Worm (Caenorhabditis elegans) whole organism, young adult: ENCODE results near the gene F27C8.3.

Experiments
- B0035.1 ChIP-seq: sonication (generic microtip); optimal IDR thresholded peaks from 2 replicates; lab custom pipeline; 2016; ENCODE audit warnings: missing genetic modification characterization, mild to moderate bottlenecking, missing compliant biosample characterization, missing genotype, missing genetic modification reagents
- C17E4.6 ChIP-seq: fragments of 200-800 bp; sonication (Bioruptor generic); IDR thresholded peaks from 2 replicates; pipeline ENCODE4 v1.3.6; 2022; ENCODE audit warnings: missing genetic modification reagents, missing genetic modification characterization, missing compliant biosample characterization
- F10E7.11 ChIP-seq: sonication (generic microtip); optimal IDR thresholded peaks from 2 replicates; lab custom pipeline; 2017; ENCODE audit warnings: mild to moderate bottlenecking, missing genetic modification characterization, moderate library complexity, missing compliant biosample characterization
- F23B12.7 ChIP-seq: sonication (generic microtip); optimal IDR thresholded peaks from 2 replicates; lab custom pipeline; 2017; ENCODE audit warnings: missing genetic modification characterization, mild to moderate bottlenecking, missing compliant biosample characterization, antibody characterized with exemption, moderate library complexity; ENCODE audit not compliant: insufficient read depth
- F33H1.4 ChIP-seq: fragments of 200-800 bp; sonication (Bioruptor generic); IDR thresholded peaks from 2 replicates; pipeline ENCODE4 v1.3.6; 2022; ENCODE audit warnings: missing genetic modification reagents, missing genetic modification characterization, missing compliant biosample characterization
- F52B5.7 ChIP-seq: sonication (generic microtip); optimal IDR thresholded peaks from 2 replicates; lab custom pipeline; 2016; ENCODE audit warnings: mild to moderate bottlenecking, missing genetic modification characterization, missing compliant biosample characterization
- F57A8.1 ChIP-seq: fragments of 200-800 bp; sonication (Bioruptor generic); optimal IDR thresholded peaks from 2 replicates; lab custom pipeline; 2018; ENCODE audit warnings: mild to moderate bottlenecking, missing genetic modification characterization, moderate library complexity, missing compliant biosample characterization
- K12H6.12 ChIP-seq: fragments of 200-800 bp; sonication (Bioruptor generic); optimal IDR thresholded peaks from 2 replicates; lab custom pipeline; 2018; ENCODE audit warnings: mild to moderate bottlenecking, missing genetic modification characterization, missing compliant biosample characterization
- T07F8.4 ChIP-seq: sonication (generic microtip); optimal IDR thresholded peaks from 2 replicates; lab custom pipeline; 2016; ENCODE audit warnings: mild to moderate bottlenecking, missing genetic modification characterization, moderate library complexity, missing compliant biosample characterization
- T26A5.8 ChIP-seq: sonication (generic microtip); optimal IDR thresholded peaks from 2 replicates; lab custom pipeline; 2016; ENCODE audit warnings: missing genetic modification characterization, missing compliant biosample characterization
- Y67H2A.10 ChIP-seq: fragments of 200-800 bp; sonication (Bioruptor generic); conservative IDR thresholded peaks from 2 replicates; pipeline ENCODE4 v1.3.6; 2022; ENCODE audit warnings: missing genetic modification reagents, missing genetic modification characterization, missing compliant biosample characterization
- Y95B8A.8 ChIP-seq: fragments of 200-800 bp; sonication (Bioruptor generic); IDR thresholded peaks from 2 replicates; pipeline ENCODE4 v1.3.6; 2022; ENCODE audit warnings: missing genetic modification reagents, missing genetic modification characterization, missing compliant biosample characterization
- ama-1 ChIP-seq, 3 experiments: fragments of 150-350 bp in 1 of 3; sonication (generic microtip) in 2 of 3; optimal IDR thresholded peaks; 2 replicates each; lab custom pipeline; 2014 to 2018; ENCODE audit warnings: missing biosample characterization in 2 of 3, missing genetic modification characterization in 2 of 3, missing genetic modification reagents in 2 of 3
- aptf-2 ChIP-seq: fragments of 200-800 bp; sonication (Bioruptor generic); conservative IDR thresholded peaks from 2 replicates; pipeline ENCODE4 v1.3.6; 2022; ENCODE audit warnings: missing genetic modification reagents, missing genetic modification characterization, missing compliant biosample characterization
- aptf-3 ChIP-seq: fragments of 200-800 bp; sonication (Bioruptor generic); IDR thresholded peaks from 2 replicates; pipeline ENCODE4 v1.3.6; 2022; ENCODE audit warnings: missing genetic modification characterization, missing compliant biosample characterization
- attf-5 ChIP-seq: fragments of 200-800 bp; sonication (Bioruptor generic); optimal IDR thresholded peaks from 2 replicates; lab custom pipeline; 2018; ENCODE audit warnings: mild to moderate bottlenecking, missing genetic modification characterization, missing compliant biosample characterization
- bed-1 ChIP-seq: fragments of 200-800 bp; sonication (Bioruptor generic); IDR thresholded peaks from 2 replicates; pipeline ENCODE4 v1.3.6; 2022; ENCODE audit warnings: missing genetic modification reagents, missing genetic modification characterization, missing compliant biosample characterization
- cebp-2 ChIP-seq: fragments of 200-800 bp; sonication (Bioruptor generic); IDR thresholded peaks from 2 replicates; pipeline ENCODE4 v1.3.6; 2022; ENCODE audit warnings: missing genetic modification characterization, missing compliant biosample characterization
- ceh-100 ChIP-seq: fragments of 200-800 bp; sonication (Bioruptor generic); IDR thresholded peaks from 2 replicates; pipeline ENCODE4 v1.3.6; 2022; ENCODE audit warnings: missing genetic modification reagents, missing genetic modification characterization, missing compliant biosample characterization
- ceh-27 ChIP-seq: fragments of 200-800 bp; sonication (Bioruptor generic); optimal IDR thresholded peaks from 2 replicates; lab custom pipeline; 2018; ENCODE audit warnings: mild to moderate bottlenecking, missing genetic modification characterization, moderate library complexity, missing compliant biosample characterization
- ceh-79 ChIP-seq: sonication (generic microtip); optimal IDR thresholded peaks from 2 replicates; lab custom pipeline; 2017; ENCODE audit warnings: mild to moderate bottlenecking, missing genetic modification characterization, missing compliant biosample characterization
- ceh-91 ChIP-seq: fragments of 200-800 bp; sonication (Bioruptor generic); IDR thresholded peaks from 2 replicates; pipeline ENCODE4 v1.3.6; 2022; ENCODE audit warnings: missing genetic modification reagents, missing genetic modification characterization, missing compliant biosample characterization
- die-1 ChIP-seq: sonication (generic microtip); optimal IDR thresholded peaks from 2 replicates; lab custom pipeline; 2016; ENCODE audit warnings: missing genotype, mild to moderate bottlenecking, missing genetic modification characterization, missing compliant biosample characterization
- dpff-1 ChIP-seq: sonication (generic microtip); optimal IDR thresholded peaks from 2 replicates; lab custom pipeline; 2017; ENCODE audit warnings: mild to moderate bottlenecking, missing genetic modification characterization, missing compliant biosample characterization
- dpl-1 ChIP-seq: fragments of 150-350 bp; optimal IDR thresholded peaks from 2 replicates; lab custom pipeline; 2014; ENCODE audit warnings: missing biosample characterization, missing genetic modification reagents, missing genetic modification characterization
- egrh-3 ChIP-seq: fragments of 200-800 bp; sonication (Bioruptor generic); IDR thresholded peaks from 2 replicates; pipeline ENCODE4 v1.3.6; 2022; ENCODE audit warnings: missing genetic modification reagents, missing genetic modification characterization, missing compliant biosample characterization
- gei-17 ChIP-seq: fragments of 200-800 bp; sonication (Bioruptor generic); optimal IDR thresholded peaks from 2 replicates; lab custom pipeline; 2018; ENCODE audit warnings: mild to moderate bottlenecking, missing genetic modification characterization, missing compliant biosample characterization
- let-526 ChIP-seq: fragments of 200-800 bp; sonication (Bioruptor generic); IDR thresholded peaks from 2 replicates; pipeline ENCODE4 v1.3.6; 2022; ENCODE audit warnings: missing genetic modification reagents, missing genetic modification characterization, missing compliant biosample characterization
- lin-40 ChIP-seq: sonication (generic microtip); optimal IDR thresholded peaks from 2 replicates; lab custom pipeline; 2016; ENCODE audit warnings: missing genetic modification characterization, mild to moderate bottlenecking, missing compliant biosample characterization, missing genotype, missing genetic modification reagents
- lir-1 ChIP-seq: fragments of 200-800 bp; sonication (Bioruptor generic); conservative IDR thresholded peaks from 2 replicates; pipeline ENCODE4 v1.3.6; 2022; ENCODE audit warnings: missing genetic modification reagents, missing genetic modification characterization, missing compliant biosample characterization
- madf-10 ChIP-seq: sonication (generic microtip); optimal IDR thresholded peaks from 2 replicates; lab custom pipeline; 2016; ENCODE audit warnings: mild to moderate bottlenecking, missing genetic modification characterization, missing compliant biosample characterization
- madf-6 ChIP-seq: fragments of 200-800 bp; sonication (Bioruptor generic); IDR thresholded peaks from 2 replicates; pipeline ENCODE4 v1.3.6; 2022; ENCODE audit warnings: missing genetic modification reagents, missing genetic modification characterization, missing compliant biosample characterization
- madf-8 ChIP-seq: fragments of 200-800 bp; sonication (Bioruptor generic); conservative IDR thresholded peaks from 2 replicates; pipeline ENCODE4 v1.3.6; 2022; ENCODE audit warnings: missing genetic modification reagents, missing genetic modification characterization, missing compliant biosample characterization
- mcd-1 ChIP-seq: fragments of 200-800 bp; sonication (Bioruptor generic); IDR thresholded peaks from 2 replicates; pipeline ENCODE4 v1.3.6; 2022; ENCODE audit warnings: missing genetic modification reagents, missing genetic modification characterization, missing compliant biosample characterization
- mes-4 ChIP-seq: sonication (generic microtip); optimal IDR thresholded peaks from 2 replicates; lab custom pipeline; 2016; ENCODE audit warnings: missing genotype, missing genetic modification characterization, missing compliant biosample characterization
- mxl-1 ChIP-seq: sonication (generic microtip); optimal IDR thresholded peaks from 2 replicates; lab custom pipeline; 2016; ENCODE audit warnings: missing genetic modification characterization, missing compliant biosample characterization
- nfya-2 ChIP-seq: fragments of 200-800 bp; sonication (Bioruptor generic); IDR thresholded peaks from 2 replicates; pipeline ENCODE4 v1.3.6; 2022; ENCODE audit warnings: missing genetic modification reagents, missing genetic modification characterization, missing compliant biosample characterization
- nhr-120 ChIP-seq: fragments of 200-800 bp; sonication (Bioruptor generic); IDR thresholded peaks from 2 replicates; pipeline ENCODE4 v1.3.6; 2022; ENCODE audit warnings: missing genetic modification characterization, missing compliant biosample characterization
- nhr-179 ChIP-seq: sonication (generic microtip); optimal IDR thresholded peaks from 2 replicates; lab custom pipeline; 2016; ENCODE audit warnings: mild to moderate bottlenecking, missing genetic modification characterization, missing compliant biosample characterization
- pbrm-1 ChIP-seq: fragments of 200-800 bp; sonication (Bioruptor generic); IDR thresholded peaks from 2 replicates; pipeline ENCODE4 v1.3.6; 2022; ENCODE audit warnings: missing genetic modification reagents, missing genetic modification characterization, missing compliant biosample characterization
- rcor-1 ChIP-seq: fragments of 200-800 bp; sonication (Bioruptor generic); IDR thresholded peaks from 2 replicates; pipeline ENCODE4 v1.3.6; 2022; ENCODE audit warnings: missing genetic modification reagents, missing genetic modification characterization, missing compliant biosample characterization
- repo-1 ChIP-seq: sonication (generic microtip); optimal IDR thresholded peaks from 2 replicates; lab custom pipeline; 2017; ENCODE audit warnings: mild to moderate bottlenecking, missing genetic modification characterization, missing compliant biosample characterization
- snpc-3.4 ChIP-seq: sonication (generic microtip); optimal IDR thresholded peaks from 2 replicates; lab custom pipeline; 2017; ENCODE audit warnings: missing genetic modification characterization, mild to moderate bottlenecking, missing compliant biosample characterization, antibody characterized with exemption, moderate library complexity, missing genotype, missing genetic modification reagents
- tbp1 ChIP-seq: fragments of 200-800 bp; sonication (Bioruptor generic); optimal IDR thresholded peaks from 2 replicates; lab custom pipeline; 2018; ENCODE audit warnings: mild to moderate bottlenecking, missing genetic modification characterization, missing compliant biosample characterization
- unc-130 ChIP-seq: sonication (generic microtip); optimal IDR thresholded peaks from 2 replicates; lab custom pipeline; 2016; ENCODE audit warnings: missing genetic modification reagents, missing genetic modification characterization, missing compliant biosample characterization
- zfh-2 ChIP-seq: fragments of 200-800 bp; sonication (Bioruptor generic); conservative IDR thresholded peaks from 2 replicates; pipeline ENCODE4 v1.3.6; 2022; ENCODE audit warnings: missing genetic modification reagents, missing genetic modification characterization, missing compliant biosample characterization
- zim-3 ChIP-seq: sonication (generic microtip); optimal IDR thresholded peaks from 2 replicates; lab custom pipeline; 2017; ENCODE audit warnings: mild to moderate bottlenecking, missing genetic modification characterization, moderate library complexity, missing compliant biosample characterization
- ztf-26 ChIP-seq: sonication (generic microtip); optimal IDR thresholded peaks from 2 replicates; lab custom pipeline; 2017; ENCODE audit warnings: missing genetic modification characterization, missing compliant biosample characterization
- ztf-6 ChIP-seq: fragments of 200-800 bp; sonication (Bioruptor generic); IDR thresholded peaks from 2 replicates; pipeline ENCODE4 v1.3.6; 2022; ENCODE audit warnings: missing genetic modification reagents, missing genetic modification characterization, missing compliant biosample characterization

Gene F27C8.3

ce11 chrIV:9588784-9589457 lies 6.8 kb downstream of the F27C8.3 start, which contains the start of gene trcs-1 (continued):
- TF ChIP-seq ceh-27 (GFP tag; lab: Kevin White, UChicago) (no peak), T26A5.8 (no peak), Y67H2A.10 (GFP tag; lab: Robert Waterston, UW) (no peak), egrh-3 (GFP tag; lab: Robert Waterston, UW) (no peak), nhr-120 (no peak), mxl-1 (tag; lab: Kevin White, UChicago) (no peak), F57A8.1 (GFP tag; lab: Kevin White, UChicago) (no peak), dpl-1 (peak; percentile 83), lir-1 (GFP tag; lab: Robert Waterston, UW) (no peak), bed-1 (no peak), zfh-2 (no peak), zim-3 (tag; lab: Kevin White, UChicago) (no peak), ama-1 (optimal IDR thresholded peaks at IDR 0.05; lab: Kevin White, UChicago) (no peak), ama-1 (GFP tag; optimal IDR thresholded peaks at IDR 0.05; lab: Kevin White, UChicago) (no peak), aptf-2 (GFP tag; lab: Robert Waterston, UW) (no peak), F33H1.4 (GFP tag; lab: Robert Waterston, UW) (peak; percentile 96), ztf-26 (tag; lab: Kevin White, UChicago) (no peak), attf-5 (GFP tag; lab: Kevin White, UChicago) (no peak), ceh-91 (GFP tag; lab: Robert Waterston, UW) (peak; percentile 88), madf-10 (no peak), madf-8 (GFP tag; lab: Robert Waterston, UW) (peak; percentile 92), B0035.1 (no peak), ceh-79 (tag; lab: Kevin White, UChicago) (no peak), repo-1 (no peak), tbp1 (GFP tag; lab: Kevin White, UChicago) (peak; percentile 51), F10E7.11 (tag; lab: Kevin White, UChicago) (no peak), K12H6.12 (tag; lab: Kevin White, UChicago) (no peak), rcor-1 (peak; percentile 71; the same call in 1 of the 2 replicates), unc-130 (GFP tag; lab: Kevin White, UChicago) (peak; percentile 40), F23B12.7 (tag; lab: Kevin White, UChicago) (no peak), gei-17 (GFP tag; lab: Kevin White, UChicago) (no peak), dpff-1 (tag; lab: Kevin White, UChicago) (no peak), let-526 (GFP tag; lab: Robert Waterston, UW) (no peak), nhr-179 (no peak), madf-6 (GFP tag; lab: Robert Waterston, UW) (peak; percentile 98), Y95B8A.8 (GFP tag; lab: Robert Waterston, UW) (0 out of 2 replicates have a peak, but pooled peaks have one; percentile 63), nfya-2 (GFP tag; lab: Robert Waterston, UW) (no peak), die-1 (no peak), ceh-100 (GFP tag; lab: Robert Waterston, UW) (no peak), snpc-3.4 (tag; lab: Kevin White, UChicago) (peak; percentile 82), mcd-1 (GFP tag; lab: Robert Waterston, UW) (no peak; the same call in 1 of the 2 replicates), T07F8.4 (tag; lab: Kevin White, UChicago) (no peak), pbrm-1 (GFP tag; lab: Robert Waterston, UW) (no peak), ztf-6 (GFP tag; lab: Robert Waterston, UW) (no peak), mes-4 (tag; lab: Kevin White, UChicago) (no peak), F52B5.7 (tag; lab: Kevin White, UChicago) (no peak), C17E4.6 (GFP tag; lab: Robert Waterston, UW) (peak; percentile 49; the same call in 1 of the 2 replicates), cebp-2 (no peak), lin-40 (no peak), aptf-3 (GFP tag; lab: Robert Waterston, UW) (no peak)
